Fruit fly (Drosophila melanogaster): Measurements from ENCODE around the gene CG13919.
A peak's percentile ranks its signal among the peaks of the same experiment; 100 is the strongest.

Gene CG13919

DNA sequence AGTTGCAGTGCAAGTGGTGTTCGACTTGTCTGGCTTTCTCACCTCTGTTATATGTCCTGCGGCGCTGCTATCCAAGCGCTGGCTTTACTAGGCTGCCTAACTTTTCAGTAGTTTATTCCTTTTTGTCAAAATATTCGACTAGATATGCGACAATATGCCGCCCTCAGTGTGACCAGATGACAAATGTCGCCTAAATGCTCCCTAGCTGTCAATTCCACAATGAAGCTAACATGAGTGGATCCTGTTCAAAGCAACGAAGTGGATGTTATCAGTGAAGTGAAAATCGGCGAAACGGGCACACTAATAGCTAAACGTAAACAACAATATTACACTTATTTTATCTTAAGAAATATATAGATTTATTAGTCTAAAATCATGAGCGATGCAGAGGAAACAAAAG lies 19.6 kb downstream of the CG13919 start, which contains the start of the genes Srrm234 and CG7974 (continued):
- TF ChIP-seq Poxn (GFP tag; IDR thresholded peaks at IDR 0.05) (no peak), CG6254 (GFP tag; optimal IDR thresholded peaks at IDR 0.05) (no peak), tll (GFP tag; optimal IDR thresholded peaks at IDR 0.05) (no peak), stwl (tag; optimal IDR thresholded peaks at IDR 0.05) (peak; percentile 96), CG6654 (GFP tag; optimal IDR thresholded peaks at IDR 0.05) (no peak), al (GFP tag; IDR thresholded peaks at IDR 0.05) (no peak), CG4707 (GFP tag; optimal IDR thresholded peaks at IDR 0.05) (no peak), H15 (GFP tag; IDR thresholded peaks at IDR 0.05) (no peak), repo (GFP tag; optimal IDR thresholded peaks at IDR 0.05) (no peak), pb (GFP tag; optimal IDR thresholded peaks at IDR 0.05) (no peak), Antp (GFP tag; optimal IDR thresholded peaks at IDR 0.05) (no peak), Nf-YA (GFP tag; IDR thresholded peaks at IDR 0.05) (no peak), sr (GFP tag; IDR thresholded peaks at IDR 0.05) (no peak), Xbp1 (GFP tag; optimal IDR thresholded peaks at IDR 0.05) (no peak), Spps (tag; optimal IDR thresholded peaks at IDR 0.05) (no peak), Ada2b (GFP tag; IDR thresholded peaks at IDR 0.05) (no peak), br (optimal IDR thresholded peaks at IDR 0.05) (no peak), CG18476 (GFP tag; optimal IDR thresholded peaks at IDR 0.05) (no peak), Mes4 (GFP tag; optimal IDR thresholded peaks at IDR 0.05) (no peak), onecut (GFP tag; IDR thresholded peaks at IDR 0.05) (no peak; the same call in 1 of the 2 replicates), CG31365 (tag; optimal IDR thresholded peaks at IDR 0.05) (no peak), CG17385 (GFP tag; optimal IDR thresholded peaks at IDR 0.05) (no peak), nerfin-2 (GFP tag; IDR thresholded peaks at IDR 0.05; ENCODE audit: partially characterized antibody) (no peak), CG6272 (GFP tag; IDR thresholded peaks at IDR 0.05) (no peak), maf-S (GFP tag; optimal IDR thresholded peaks at IDR 0.05) (no peak), ci (GFP tag; IDR thresholded peaks at IDR 0.05) (no peak), Mrtf (GFP tag; IDR thresholded peaks at IDR 0.05) (no peak), cas (GFP tag; IDR thresholded peaks at IDR 0.05) (no peak), CG14710 (tag; optimal IDR thresholded peaks at IDR 0.05) (peak; percentile 49), ro (GFP tag; IDR thresholded peaks at IDR 0.05) (no peak), NfI (GFP tag; optimal IDR thresholded peaks at IDR 0.05) (no peak), CG3847 (GFP tag; IDR thresholded peaks at IDR 0.05) (0 out of 2 replicates have a peak, but pooled peaks have one; percentile 22), ewg (GFP tag; optimal IDR thresholded peaks at IDR 0.05) (no peak), CG15011 (GFP tag; optimal IDR thresholded peaks at IDR 0.05) (no peak), CG8944 (GFP tag; optimal IDR thresholded peaks at IDR 0.05) (no peak), bcd (GFP tag; optimal IDR thresholded peaks at IDR 0.05) (no peak), usp (GFP tag; optimal IDR thresholded peaks at IDR 0.05) (no peak), Lhr (GFP tag; optimal IDR thresholded peaks at IDR 0.05) (peak; percentile 5), pros (GFP tag; optimal IDR thresholded peaks at IDR 0.05) (no peak), CG3726 (GFP tag; IDR thresholded peaks at IDR 0.05) (no peak), toy (GFP tag; IDR thresholded peaks at IDR 0.05) (no peak), Hand (GFP tag; optimal IDR thresholded peaks at IDR 0.05) (no peak), scrt (GFP tag; optimal IDR thresholded peaks at IDR 0.05) (no peak), ttk (GFP tag; IDR thresholded peaks at IDR 0.05) (no peak), gsb (GFP tag; IDR thresholded peaks at IDR 0.05) (no peak), CG18011 (GFP tag; optimal IDR thresholded peaks at IDR 0.05) (no peak), Hr39 (optimal IDR thresholded peaks at IDR 0.05) (no peak), CoRest (tag; optimal IDR thresholded peaks at IDR 0.05) (no peak), org-1 (GFP tag; optimal IDR thresholded peaks at IDR 0.05) (no peak), CG3407 (GFP tag; optimal IDR thresholded peaks at IDR 0.05) (no peak), CG34224 (GFP tag; IDR thresholded peaks at IDR 0.05; ENCODE audit: partially characterized antibody) (peak; percentile 36; the same call in 1 of the 3 replicates), Fer3 (tag; optimal IDR thresholded peaks at IDR 0.05) (no peak), CG6791 (GFP tag; IDR thresholded peaks at IDR 0.05; ENCODE audit: partially characterized antibody) (no peak)
